Fruit fly (Drosophila melanogaster): ENCODE results near the gene MTA1-like.

The MTA1-like gene

dm6 chr3R:5612372-5613113, 36.0 kb downstream of the MTA1-like start, which contains the start of gene Rga (continued):
- TF ChIP-seq Gug (GFP tag; IDR thresholded peaks at IDR 0.05), result no peak
- TF ChIP-seq CG6854 (GFP tag; optimal IDR thresholded peaks at IDR 0.05), result peak; percentile 6
- no peak for TF ChIP-seq Tbp (GFP tag; optimal IDR thresholded peaks at IDR 0.05)
- no peak for TF ChIP-seq CG7786 (GFP tag; optimal IDR thresholded peaks at IDR 0.05)
- no peak for TF ChIP-seq mam (GFP tag; optimal IDR thresholded peaks at IDR 0.05)
- TF ChIP-seq D19B (GFP tag; optimal IDR thresholded peaks at IDR 0.05), result no peak
- TF ChIP-seq CG7556 (GFP tag; optimal IDR thresholded peaks at IDR 0.05), result peak; percentile 5
- TF ChIP-seq CG34422 (GFP tag; IDR thresholded peaks at IDR 0.05), result peak; percentile 6; the same call in 1 of the 3 replicates
- peak in 1 of 2 experiments; percentile 36 for TF ChIP-seq insv (GFP tag; optimal IDR thresholded peaks at IDR 0.05)
- TF ChIP-seq Deaf1 (tag; optimal IDR thresholded peaks at IDR 0.05), result peak; percentile 83
- TF ChIP-seq sug (tag; optimal IDR thresholded peaks at IDR 0.05), result no peak
- TF ChIP-seq CG9437 (GFP tag; optimal IDR thresholded peaks at IDR 0.05), result peak; percentile 32
- no peak for TF ChIP-seq tll (GFP tag; optimal IDR thresholded peaks at IDR 0.05)
- peak in 1 of 2 experiments; percentile 63 for TF ChIP-seq Hr78 (GFP tag; optimal IDR thresholded peaks at IDR 0.05)
- peak; percentile 56 for TF ChIP-seq CG1832 (GFP tag; optimal IDR thresholded peaks at IDR 0.05)
- no peak for TF ChIP-seq CG14050 (GFP tag; IDR thresholded peaks at IDR 0.05)
- TF ChIP-seq pho (GFP tag; optimal IDR thresholded peaks at IDR 0.05), result peak; percentile 5
- TF ChIP-seq trem (tag; optimal IDR thresholded peaks at IDR 0.05), result no peak
- no peak for TF ChIP-seq pzg (GFP tag; optimal IDR thresholded peaks at IDR 0.05)
- TF ChIP-seq ftz-f1 (GFP tag; optimal IDR thresholded peaks at IDR 0.05), result no peak
- TF ChIP-seq Awh (GFP tag; IDR thresholded peaks at IDR 0.05), result no peak
- TF ChIP-seq H15 (GFP tag; IDR thresholded peaks at IDR 0.05), result no peak
- TF ChIP-seq CG32532 (GFP tag; IDR thresholded peaks at IDR 0.05), result 0 out of 2 replicates have a peak, but pooled peaks have one; percentile 16

- TF ChIP-seq CG12744 (GFP tag; optimal IDR thresholded peaks at IDR 0.05), result no peak
- peak; percentile 41 for TF ChIP-seq MBD-R2 (GFP tag; IDR thresholded peaks at IDR 0.05)
- no peak for TF ChIP-seq CG34224 (GFP tag; IDR thresholded peaks at IDR 0.05; ENCODE audit: partially characterized antibody)
- TF ChIP-seq CTCF (GFP tag; optimal IDR thresholded peaks at IDR 0.05), result peak; percentile 3
- peak in 1 of 2 experiments; percentile 77 for TF ChIP-seq crp (GFP tag; optimal IDR thresholded peaks at IDR 0.05)
- TF ChIP-seq Pdp1 (GFP tag; optimal IDR thresholded peaks at IDR 0.05), result peak in 1 of 2 experiments; percentile 23
- TF ChIP-seq CG10267 (tag; optimal IDR thresholded peaks at IDR 0.05), result peak; percentile 80
- TF ChIP-seq CG7271 (tag; optimal IDR thresholded peaks at IDR 0.05), result no peak
- peak; percentile 31 for TF ChIP-seq stwl (tag; optimal IDR thresholded peaks at IDR 0.05)
- TF ChIP-seq Med (GFP tag), result peak; percentile 69
- peak in 1 of 3 experiments; percentile 3 for TF ChIP-seq lola (GFP tag; optimal IDR thresholded peaks at IDR 0.05)
- TF ChIP-seq Ets65A (GFP tag), result peak; percentile 63
- peak; percentile 65 for TF ChIP-seq CG4360 (GFP tag; IDR thresholded peaks at IDR 0.05)
- TF ChIP-seq CG5180 (GFP tag; optimal IDR thresholded peaks at IDR 0.05), result no peak
- TF ChIP-seq rib (GFP tag; IDR thresholded peaks at IDR 0.05), result 0 out of 2 replicates have a peak, but pooled peaks have one; percentile 42
- peak; percentile 10 for TF ChIP-seq HHEX (GFP tag; optimal IDR thresholded peaks at IDR 0.05)
- TF ChIP-seq CG12659 (GFP tag; optimal IDR thresholded peaks at IDR 0.05), result peak; percentile 17
- peak; percentile 6 for TF ChIP-seq CG17186 (GFP tag; optimal IDR thresholded peaks at IDR 0.05)
- TF ChIP-seq CG30020 (tag; optimal IDR thresholded peaks at IDR 0.05), result peak; percentile 1
Observed at dm6 chr3R:5611733-5612132, 36.8 kb downstream of the MTA1-like start.
